Fruit fly (Drosophila melanogaster) whole organism, embryonic: ENCODE results near the gene spel1.

ENCODE experiments used
- CG10366 ChIP-seq: fragments of 200-800 bp; sonication (Bioruptor generic); IDR thresholded peaks from 2 replicates; pipeline ENCODE4 v1.3.6; 2022; ENCODE audit warnings: missing biosample characterization, missing genetic modification characterization
- CG3838 ChIP-seq: fragments of 200-800 bp; sonication (Bioruptor generic); optimal IDR thresholded peaks from 3 replicates; lab custom pipeline; 2016; ENCODE audit warnings: missing biosample characterization, missing genetic modification characterization
- CG4404 ChIP-seq: fragments of 200-800 bp; sonication (Bioruptor generic); IDR thresholded peaks from 2 replicates; pipeline ENCODE4 v1.3.6; 2022; ENCODE audit warnings: missing biosample characterization, missing genetic modification characterization
- Gug ChIP-seq: fragments of 200-800 bp; sonication (Bioruptor generic); IDR thresholded peaks from 4 replicates; pipeline ENCODE4 v1.3.6; 2022; ENCODE audit warnings: missing biosample characterization, missing genetic modification characterization
- Nf-YC ChIP-seq: fragments of 200-800 bp; optimal IDR thresholded peaks from 3 replicates; lab custom pipeline; 2019; ENCODE audit warnings: missing biosample characterization, mild to moderate bottlenecking, missing genetic modification characterization, moderate library complexity
- Poxn ChIP-seq: fragments of 200-800 bp; sonication (Bioruptor generic); IDR thresholded peaks from 2 replicates; pipeline ENCODE4 v1.3.6; 2022; ENCODE audit warnings: missing biosample characterization, missing genetic modification characterization
- danr ChIP-seq: fragments of 200-800 bp; sonication (Bioruptor generic); IDR thresholded peaks from 2 replicates; pipeline ENCODE4 v1.3.6; 2022; ENCODE audit warnings: missing biosample characterization, missing genetic modification characterization

DNA sequence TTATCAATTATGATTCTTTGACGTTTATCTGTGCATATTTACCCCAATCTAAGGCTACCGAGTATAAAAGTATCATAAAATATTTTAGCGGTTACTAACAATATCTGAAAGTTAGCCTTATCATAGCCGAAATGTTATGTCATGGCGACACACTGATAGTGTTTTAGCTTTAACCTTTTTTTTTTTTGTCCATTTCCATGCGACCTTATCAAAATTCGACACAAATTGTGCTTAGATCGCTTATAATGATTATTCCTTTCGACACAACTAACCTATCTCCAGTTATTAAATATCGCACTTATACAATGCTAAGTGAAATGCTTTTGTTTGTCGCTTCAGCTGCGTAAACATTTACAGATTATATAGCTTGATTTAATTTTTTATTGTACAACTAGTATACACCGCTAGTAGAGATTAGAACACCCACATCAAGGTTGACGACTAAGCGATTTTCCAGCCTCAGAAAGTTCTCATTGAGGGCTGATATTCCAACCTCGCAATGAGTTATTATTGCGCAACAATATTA is 25.5 kb upstream of the spel1 start:
- TF ChIP-seq CG10366 (GFP tag; lab: Robert Waterston, UW) (no peak), Nf-YC (tag; lab: Kevin White, UChicago) (no peak), CG4404 (GFP tag; lab: Robert Waterston, UW) (no peak), Poxn (no peak), Gug (GFP tag; lab: Robert Waterston, UW) (no peak), CG3838 (GFP tag; lab: Kevin White, UChicago) (no peak), danr (GFP tag; lab: Robert Waterston, UW) (no peak)
